Worm (Caenorhabditis elegans): ENCODE data around the gene H03E18.2.

ce11 chrX:8489886-8490285 is 30.4 kb downstream of the H03E18.2 start:
- no peak for TF ChIP-seq lin-13 (GFP tag; optimal IDR thresholded peaks at IDR 0.05)
- no peak for TF ChIP-seq dve-1 (tag; optimal IDR thresholded peaks at IDR 0.05; ENCODE audit: insufficient read depth)
- no peak for TF ChIP-seq R02D3.7 (tag; optimal IDR thresholded peaks at IDR 0.05)
